Comparison of ENCODE assay signal across 5 worm cellular contexts in genomic region chrIII:4653912-4654311, ce11.
A peak's percentile ranks its signal among the peaks of the same experiment; 100 is the strongest.
TF ChIP-seq lines count a peak whose summit lies in the region.

No protein-coding gene starts in this region.

TF ChIP-seq in whole organism, L1 larva, 84 proteins besides CTCF, POLR2A, EP300 and RAD21:
- TF ChIP-seq unc-62 (GFP tag; optimal IDR thresholded peaks at IDR 0.05; lab: Kevin White, UChicago), result no peak
- no peak for TF ChIP-seq nhr-20 (tag; optimal IDR thresholded peaks at IDR 0.05; lab: Kevin White, UChicago)
- no peak for TF ChIP-seq fos-1 (tag; optimal IDR thresholded peaks at IDR 0.05; lab: Kevin White, UChicago)
- no peak for TF ChIP-seq fkh-10 (GFP tag; optimal IDR thresholded peaks at IDR 0.05; lab: Kevin White, UChicago)
- no peak for TF ChIP-seq nhr-11 (tag; optimal IDR thresholded peaks at IDR 0.05; lab: Kevin White, UChicago)
- TF ChIP-seq pax-3 (tag; optimal IDR thresholded peaks at IDR 0.05; lab: Kevin White, UChicago), result no peak
- no peak for TF ChIP-seq sox-4 (tag; optimal IDR thresholded peaks at IDR 0.05; lab: Kevin White, UChicago)
- no peak for TF ChIP-seq lin-14 (GFP tag; optimal IDR thresholded peaks at IDR 0.05; lab: Kevin White, UChicago)
- no peak for TF ChIP-seq pqm-1 (tag; optimal IDR thresholded peaks at IDR 0.05; lab: Kevin White, UChicago)
- TF ChIP-seq elt-2 (tag; optimal IDR thresholded peaks at IDR 0.05; lab: Kevin White, UChicago), result peak; percentile 0
- TF ChIP-seq nhr-12 (tag; optimal IDR thresholded peaks at IDR 0.05; lab: Kevin White, UChicago), result no peak
- TF ChIP-seq efl-3 (GFP tag; optimal IDR thresholded peaks at IDR 0.05; lab: Kevin White, UChicago), result no peak
- peak; percentile 47 for TF ChIP-seq nhr-85 (tag; lab: Kevin White, UChicago)
- TF ChIP-seq nhr-90 (tag; optimal IDR thresholded peaks at IDR 0.05; lab: Kevin White, UChicago; ENCODE audit: poor library complexity), result no peak

TF ChIP-seq in whole organism, L2 larva, 48 proteins besides CTCF, POLR2A, EP300 and RAD21:
- TF ChIP-seq snpc-4 (tag; optimal IDR thresholded peaks at IDR 0.05; lab: Kevin White, UChicago) (no peak), ztf-4 (tag; optimal IDR thresholded peaks at IDR 0.05; lab: Kevin White, UChicago) (peak; percentile 17)

TF ChIP-seq in whole organism, L3 larva, 47 proteins besides CTCF, POLR2A, EP300 and RAD21:
- peak; percentile 66 for TF ChIP-seq nhr-43 (tag; optimal IDR thresholded peaks at IDR 0.05; lab: Kevin White, UChicago; ENCODE audit: poor library complexity, severe bottlenecking)
- TF ChIP-seq lsy-12 (tag; optimal IDR thresholded peaks at IDR 0.05; lab: Kevin White, UChicago), result peak; percentile 27
- TF ChIP-seq ama-1 (optimal IDR thresholded peaks at IDR 0.05; lab: Kevin White, UChicago), result peak; percentile 19
- TF ChIP-seq zag-1 (tag; optimal IDR thresholded peaks at IDR 0.05; lab: Kevin White, UChicago), result no peak
TF ChIP-seq in whole organism, L3 larva: peak in this region for 3.

TF ChIP-seq in whole organism, L4 larva, 104 proteins besides CTCF, POLR2A, EP300 and RAD21:
- peak; percentile 71 for TF ChIP-seq duxl-1 (tag; optimal IDR thresholded peaks at IDR 0.05; lab: Kevin White, UChicago; ENCODE audit: poor library complexity)
- TF ChIP-seq arid-1 (GFP tag; conservative IDR thresholded peaks at IDR 0.05; lab: Robert Waterston, UW), result peak; percentile 11; the same call in 1 of the 2 replicates
- TF ChIP-seq pqm-1 (tag; optimal IDR thresholded peaks at IDR 0.05; lab: Kevin White, UChicago), result no peak
- TF ChIP-seq lim-7 (GFP tag; IDR thresholded peaks at IDR 0.05; lab: Robert Waterston, UW), result 0 out of 2 replicates have a peak, but pooled peaks have one; percentile 17
- peak; percentile 44 for TF ChIP-seq lin-38 (GFP tag; IDR thresholded peaks at IDR 0.05; lab: Robert Waterston, UW)
- TF ChIP-seq daf-19 (GFP tag; conservative IDR thresholded peaks at IDR 0.05; lab: Robert Waterston, UW), result no peak
- no peak for TF ChIP-seq set-16 (GFP tag; IDR thresholded peaks at IDR 0.05; lab: Robert Waterston, UW)
- TF ChIP-seq nhr-25 (tag; optimal IDR thresholded peaks at IDR 0.05; lab: Kevin White, UChicago; ENCODE audit: borderline replicate concordance, insufficient read depth), result peak; percentile 25
- no peak for TF ChIP-seq attf-4 (tag; optimal IDR thresholded peaks at IDR 0.05; lab: Kevin White, UChicago)
- TF ChIP-seq ceh-20 (GFP tag; IDR thresholded peaks at IDR 0.05; lab: Robert Waterston, UW), result no peak
- TF ChIP-seq lsy-2 (tag; optimal IDR thresholded peaks at IDR 0.05; lab: Kevin White, UChicago), result no peak
- TF ChIP-seq madf-5 (GFP tag; IDR thresholded peaks at IDR 0.05; lab: Robert Waterston, UW), result peak in 1 of 2 experiments; percentile 54; a peak in 1 of 4 replicates
- TF ChIP-seq daf-12 (tag; optimal IDR thresholded peaks at IDR 0.05; lab: Kevin White, UChicago), result no peak
- peak; percentile 34; the same call in 1 of the 2 replicates for TF ChIP-seq php-3 (GFP tag; IDR thresholded peaks at IDR 0.05; lab: Robert Waterston, UW)
- no peak for TF ChIP-seq D1046.2 (GFP tag; IDR thresholded peaks at IDR 0.05; lab: Robert Waterston, UW)
- peak; percentile 49 for TF ChIP-seq nhr-102 (tag; optimal IDR thresholded peaks at IDR 0.05; lab: Kevin White, UChicago)
- TF ChIP-seq tag-97 (GFP tag; IDR thresholded peaks at IDR 0.05; lab: Robert Waterston, UW), result no peak
- TF ChIP-seq zfp-3 (GFP tag; conservative IDR thresholded peaks at IDR 0.05; lab: Robert Waterston, UW), result peak; percentile 70; the same call in 1 of the 2 replicates
- no peak for TF ChIP-seq aha-1 (tag; lab: Kevin White, UChicago)
- peak in 1 of 2 experiments; percentile 44 for TF ChIP-seq daf-16 (GFP tag; optimal IDR thresholded peaks at IDR 0.05; lab: Kevin White, UChicago)
- TF ChIP-seq daf-16 (tag; optimal IDR thresholded peaks at IDR 0.05; lab: Kevin White, UChicago), result no peak
- TF ChIP-seq lin-39 (tag; optimal IDR thresholded peaks at IDR 0.05; lab: Kevin White, UChicago), result no peak
- TF ChIP-seq nhr-42 (GFP tag; IDR thresholded peaks at IDR 0.05; lab: Robert Waterston, UW), result 0 out of 2 replicates have a peak, but pooled peaks have one; percentile 7

TF ChIP-seq in whole organism, young adult, 124 proteins besides CTCF, POLR2A, EP300 and RAD21:
- TF ChIP-seq snpc-4 (GFP tag; optimal IDR thresholded peaks at IDR 0.05; lab: Kevin White, UChicago) (no peak), snpc-4 (tag; optimal IDR thresholded peaks at IDR 0.05; lab: Kevin White, UChicago) (no peak), Y53G8AR.9 (GFP tag; conservative IDR thresholded peaks at IDR 0.05; lab: Robert Waterston, UW) (0 out of 2 replicates have a peak, but pooled peaks have one; percentile 61), repo-1 (tag; optimal IDR thresholded peaks at IDR 0.05; lab: Kevin White, UChicago) (peak; percentile 57), attf-6 (GFP tag; IDR thresholded peaks at IDR 0.05; lab: Robert Waterston, UW) (no peak), lsl-1 (GFP tag; optimal IDR thresholded peaks at IDR 0.05; lab: Kevin White, UChicago) (no peak), hsf-1 (GFP tag; IDR thresholded peaks at IDR 0.05; lab: Robert Waterston, UW) (no peak), dpff-1 (tag; optimal IDR thresholded peaks at IDR 0.05; lab: Kevin White, UChicago) (no peak), egl-18 (GFP tag; IDR thresholded peaks at IDR 0.05; lab: Robert Waterston, UW) (0 out of 2 replicates have a peak, but pooled peaks have one; percentile 28), ztf-22 (GFP tag; optimal IDR thresholded peaks at IDR 0.05; lab: Kevin White, UChicago) (no peak), lin-40 (tag; optimal IDR thresholded peaks at IDR 0.05; lab: Kevin White, UChicago) (peak; percentile 6), mes-4 (tag; optimal IDR thresholded peaks at IDR 0.05; lab: Kevin White, UChicago) (no peak), sea-2 (GFP tag; IDR thresholded peaks at IDR 0.05; lab: Robert Waterston, UW) (no peak), nhr-90 (tag; optimal IDR thresholded peaks at IDR 0.05; lab: Kevin White, UChicago) (no peak), unc-130 (GFP tag; optimal IDR thresholded peaks at IDR 0.05; lab: Kevin White, UChicago) (no peak), aptf-3 (GFP tag; IDR thresholded peaks at IDR 0.05; lab: Robert Waterston, UW) (0 out of 2 replicates have a peak, but pooled peaks have one; percentile 50), lin-35 (GFP tag; optimal IDR thresholded peaks at IDR 0.05; lab: Kevin White, UChicago) (peak in 1 of 3 experiments; percentile 69), ztf-26 (tag; optimal IDR thresholded peaks at IDR 0.05; lab: Kevin White, UChicago) (no peak), ztf-6 (GFP tag; IDR thresholded peaks at IDR 0.05; lab: Robert Waterston, UW) (peak; percentile 55; the same call in 1 of the 2 replicates), pbrm-1 (GFP tag; IDR thresholded peaks at IDR 0.05; lab: Robert Waterston, UW) (no peak), athp-1 (tag; optimal IDR thresholded peaks at IDR 0.05; lab: Kevin White, UChicago) (peak; percentile 13), Y56A3A.18 (GFP tag; IDR thresholded peaks at IDR 0.05; lab: Robert Waterston, UW) (no peak), lag-1 (GFP tag; IDR thresholded peaks at IDR 0.05; lab: Robert Waterston, UW) (no peak), let-607 (tag; optimal IDR thresholded peaks at IDR 0.05; lab: Kevin White, UChicago) (peak in 1 of 2 experiments; percentile 34), ama-1 (optimal IDR thresholded peaks at IDR 0.05; lab: Kevin White, UChicago) (no peak), ama-1 (GFP tag; optimal IDR thresholded peaks at IDR 0.05; lab: Kevin White, UChicago) (no peak), F52B5.7 (tag; optimal IDR thresholded peaks at IDR 0.05; lab: Kevin White, UChicago) (no peak), snpc-1.3 (tag; optimal IDR thresholded peaks at IDR 0.05; lab: Kevin White, UChicago; ENCODE audit: insufficient read depth) (no peak), lir-1 (GFP tag; conservative IDR thresholded peaks at IDR 0.05; lab: Robert Waterston, UW) (peak; percentile 8; the same call in 1 of the 2 replicates), nfya-2 (GFP tag; IDR thresholded peaks at IDR 0.05; lab: Robert Waterston, UW) (peak; percentile 17; the same call in 1 of the 2 replicates), let-526 (GFP tag; IDR thresholded peaks at IDR 0.05; lab: Robert Waterston, UW) (no peak), madf-8 (GFP tag; conservative IDR thresholded peaks at IDR 0.05; lab: Robert Waterston, UW) (no peak), hmg-20 (GFP tag; IDR thresholded peaks at IDR 0.05; lab: Robert Waterston, UW) (no peak), ekl-4 (GFP tag; IDR thresholded peaks at IDR 0.05; lab: Robert Waterston, UW) (peak; percentile 61; the same call in 1 of the 2 replicates), egl-44 (GFP tag; IDR thresholded peaks at IDR 0.05; lab: Robert Waterston, UW) (0 out of 2 replicates have a peak, but pooled peaks have one; percentile 18), mxl-1 (tag; optimal IDR thresholded peaks at IDR 0.05; lab: Kevin White, UChicago) (no peak), zim-3 (tag; optimal IDR thresholded peaks at IDR 0.05; lab: Kevin White, UChicago) (no peak), ccch-3 (GFP tag; optimal IDR thresholded peaks at IDR 0.05; lab: Kevin White, UChicago) (no peak), nhr-27 (tag; optimal IDR thresholded peaks at IDR 0.05; lab: Kevin White, UChicago) (no peak), K11D2.4 (GFP tag; IDR thresholded peaks at IDR 0.05; lab: Robert Waterston, UW) (peak; percentile 48; the same call in 1 of the 2 replicates), ceh-58 (GFP tag; IDR thresholded peaks at IDR 0.05; lab: Robert Waterston, UW) (no peak), hmg-1.2 (GFP tag; IDR thresholded peaks at IDR 0.05; lab: Robert Waterston, UW) (0 out of 2 replicates have a peak, but pooled peaks have one; percentile 9), cebp-1 (GFP tag; IDR thresholded peaks at IDR 0.05; lab: Robert Waterston, UW) (no peak), cebp-1 (tag; optimal IDR thresholded peaks at IDR 0.05; lab: Kevin White, UChicago) (peak; percentile 48), gei-17 (GFP tag; optimal IDR thresholded peaks at IDR 0.05; lab: Kevin White, UChicago) (no peak), F39B2.1 (GFP tag; IDR thresholded peaks at IDR 0.05; lab: Robert Waterston, UW) (no peak), nfyb-1 (GFP tag; IDR thresholded peaks at IDR 0.05; lab: Robert Waterston, UW) (peak; percentile 75)
